Fruit fly (Drosophila melanogaster) whole organism, embryonic: ENCODE data around the gene CG10621.
A peak's percentile ranks its signal among the peaks of the same experiment; 100 is the strongest.

Source experiments
- ATbp ChIP-seq: fragments of 200-800 bp; sonication (Bioruptor generic); optimal IDR thresholded peaks from 2 replicates; lab custom pipeline; 2017; ENCODE audit warnings: missing biosample characterization, mild to moderate bottlenecking, missing genetic modification characterization, missing genetic modification reagents
- Atf3 ChIP-seq: fragments of 200-800 bp; sonication (Bioruptor generic); optimal IDR thresholded peaks from 3 replicates; lab custom pipeline; 2016; ENCODE audit warnings: missing biosample characterization, missing genetic modification characterization
- BtbVII ChIP-seq: fragments of 200-800 bp; sonication (Bioruptor generic); optimal IDR thresholded peaks from 3 replicates; lab custom pipeline; 2017; ENCODE audit warnings: missing biosample characterization, mild to moderate bottlenecking, missing genetic modification characterization
- CG10462 ChIP-seq: fragments of 200-800 bp; sonication (Bioruptor generic); optimal IDR thresholded peaks from 2 replicates; lab custom pipeline; 2016; ENCODE audit warnings: missing biosample characterization, missing genetic modification characterization
- CG10979 ChIP-seq: fragments of 200-800 bp; sonication (Bioruptor generic); optimal IDR thresholded peaks from 2 replicates; lab custom pipeline; 2018; ENCODE audit warnings: missing biosample characterization, mild to moderate bottlenecking, missing genetic modification characterization, moderate library complexity
- CG11723 ChIP-seq: fragments of 200-800 bp; sonication (Bioruptor generic); optimal IDR thresholded peaks from 2 replicates; lab custom pipeline; 2017; ENCODE audit warnings: missing biosample characterization, mild to moderate bottlenecking, missing genetic modification characterization
- CG1233 ChIP-seq: fragments of 200-800 bp; sonication (Bioruptor generic); optimal IDR thresholded peaks from 4 replicates; lab custom pipeline; 2018; ENCODE audit warnings: missing biosample characterization, mild to moderate bottlenecking, missing genetic modification characterization
- CG12744 ChIP-seq: fragments of 200-800 bp; sonication (Bioruptor generic); optimal IDR thresholded peaks from 2 replicates; lab custom pipeline; 2016; ENCODE audit warnings: missing biosample characterization, missing genetic modification characterization
- CG14441 ChIP-seq: fragments of 200-800 bp; sonication (Bioruptor generic); IDR thresholded peaks from 2 replicates; pipeline ENCODE4 v1.3.6; 2022; ENCODE audit warnings: missing biosample characterization, missing genetic modification characterization
- CG1603 ChIP-seq: fragments of 200-800 bp; sonication (Bioruptor generic); optimal IDR thresholded peaks from 2 replicates; lab custom pipeline; 2019; ENCODE audit warnings: missing biosample characterization, mild to moderate bottlenecking, missing genetic modification characterization, moderate library complexity
- CG17802 ChIP-seq: fragments of 200-800 bp; sonication (Bioruptor generic); optimal IDR thresholded peaks from 2 replicates; lab custom pipeline; 2018; ENCODE audit warnings: missing biosample characterization, mild to moderate bottlenecking, missing genetic modification characterization, moderate library complexity
- CG31224 ChIP-seq: fragments of 200-800 bp; sonication (Bioruptor generic); IDR thresholded peaks from 2 replicates; pipeline ENCODE4 v1.3.6; 2022; ENCODE audit warnings: missing biosample characterization, missing genetic modification characterization
- CG33557 ChIP-seq: fragments of 200-800 bp; sonication (Bioruptor generic); optimal IDR thresholded peaks from 2 replicates; lab custom pipeline; 2019; ENCODE audit warnings: missing biosample characterization, mild to moderate bottlenecking, missing genetic modification characterization, moderate library complexity
- CG3847 ChIP-seq: fragments of 200-800 bp; sonication (Bioruptor generic); IDR thresholded peaks from 2 replicates; pipeline ENCODE4 v1.3.6; 2022; ENCODE audit warnings: missing biosample characterization, missing genetic modification characterization
- CG5245 ChIP-seq: fragments of 200-800 bp; sonication (Bioruptor generic); optimal IDR thresholded peaks from 3 replicates; lab custom pipeline; 2016; ENCODE audit warnings: missing biosample characterization, missing genetic modification characterization
- CG6175 ChIP-seq: fragments of 200-800 bp; sonication (Bioruptor generic); IDR thresholded peaks from 3 replicates; pipeline ENCODE4 v1.3.6; 2022; ENCODE audit warnings: missing biosample characterization, missing genetic modification characterization
- CG6813 ChIP-seq: fragments of 200-800 bp; sonication (Bioruptor generic); optimal IDR thresholded peaks from 2 replicates; lab custom pipeline; 2017; ENCODE audit warnings: missing biosample characterization, missing genetic modification characterization, mild to moderate bottlenecking, moderate library complexity, missing genetic modification reagents
- CG7357 ChIP-seq: fragments of 200-800 bp; sonication (Bioruptor generic); IDR thresholded peaks from 3 replicates; pipeline ENCODE4 v1.3.6; 2022; ENCODE audit warnings: missing biosample characterization, missing genetic modification characterization
- CG7556 ChIP-seq: fragments of 200-800 bp; sonication (Bioruptor generic); optimal IDR thresholded peaks from 2 replicates; lab custom pipeline; 2017; ENCODE audit warnings: missing biosample characterization, mild to moderate bottlenecking, missing genetic modification characterization
- CG7786 ChIP-seq: fragments of 200-800 bp; sonication (Bioruptor generic); optimal IDR thresholded peaks from 2 replicates; lab custom pipeline; 2016; ENCODE audit warnings: missing biosample characterization, missing genetic modification characterization
- CG7963 ChIP-seq: fragments of 200-800 bp; sonication (Bioruptor generic); IDR thresholded peaks from 3 replicates; pipeline ENCODE4 v1.3.6; 2022; ENCODE audit warnings: missing biosample characterization, missing genetic modification characterization; ENCODE audit not compliant: partially characterized antibody
- CG8924 ChIP-seq: fragments of 200-800 bp; optimal IDR thresholded peaks from 3 replicates; lab custom pipeline; 2019; ENCODE audit warnings: missing biosample characterization, mild to moderate bottlenecking, missing genetic modification characterization, moderate library complexity
- CG8944 ChIP-seq: fragments of 200-800 bp; sonication (Bioruptor generic); optimal IDR thresholded peaks from 3 replicates; lab custom pipeline; 2016; ENCODE audit warnings: missing biosample characterization, missing genetic modification characterization
- D19A ChIP-seq: fragments of 200-800 bp; optimal IDR thresholded peaks from 3 replicates; lab custom pipeline; 2019; ENCODE audit warnings: missing biosample characterization, mild to moderate bottlenecking, missing genetic modification characterization, moderate library complexity
- Dip2 ChIP-seq: fragments of 200-800 bp; sonication (Bioruptor generic); IDR thresholded peaks from 2 replicates; pipeline ENCODE4 v1.3.6; 2022; ENCODE audit warnings: missing biosample characterization, missing genetic modification characterization
- Dp ChIP-seq: fragments of 200-800 bp; sonication (Bioruptor generic); optimal IDR thresholded peaks from 2 replicates; lab custom pipeline; 2018; ENCODE audit warnings: missing biosample characterization, mild to moderate bottlenecking, missing genetic modification characterization, moderate library complexity
- HHEX ChIP-seq: fragments of 200-800 bp; sonication (Bioruptor generic); optimal IDR thresholded peaks from 3 replicates; lab custom pipeline; 2017; ENCODE audit warnings: missing biosample characterization, mild to moderate bottlenecking, missing genetic modification characterization, missing genetic modification reagents
- HmgZ ChIP-seq: fragments of 200-800 bp; sonication (Bioruptor generic); optimal IDR thresholded peaks from 2 replicates; lab custom pipeline; 2018; ENCODE audit warnings: missing biosample characterization, mild to moderate bottlenecking, missing genetic modification characterization
- Hmr ChIP-seq: fragments of 200-800 bp; sonication (Bioruptor generic); optimal IDR thresholded peaks from 3 replicates; lab custom pipeline; 2017; ENCODE audit warnings: mild to moderate bottlenecking, missing biosample characterization, missing genetic modification reagents, missing genetic modification characterization
- Hr78 ChIP-seq, 2 experiments: fragments of 200-800 bp in 1 of 2; fragments of >200 bp in 1 of 2; sonication (Bioruptor generic) in 1 of 2; optimal IDR thresholded peaks; 2 replicates each; lab custom pipeline; 2017 to 2019; ENCODE audit warnings: missing biosample characterization in 2 of 2, missing genetic modification characterization in 2 of 2, mild to moderate bottlenecking in 1 of 2, moderate library complexity in 1 of 2
- Lhr ChIP-seq: fragments of 200-800 bp; sonication (Bioruptor generic); optimal IDR thresholded peaks from 3 replicates; lab custom pipeline; 2017; ENCODE audit warnings: mild to moderate bottlenecking, missing biosample characterization, missing genetic modification reagents, missing genetic modification characterization
- MESR4 ChIP-seq: fragments of 200-800 bp; sonication (Bioruptor generic); optimal IDR thresholded peaks from 2 replicates; lab custom pipeline; 2018; ENCODE audit warnings: missing biosample characterization, mild to moderate bottlenecking, missing genetic modification characterization, moderate library complexity
- Mad ChIP-seq: fragments of 200-800 bp; sonication (Bioruptor generic); optimal IDR thresholded peaks from 2 replicates; lab custom pipeline; 2016; ENCODE audit warnings: missing biosample characterization, missing genetic modification characterization
- NC2α ChIP-seq: fragments of 200-800 bp; sonication (Bioruptor generic); optimal IDR thresholded peaks from 2 replicates; lab custom pipeline; 2016; ENCODE audit warnings: missing biosample characterization, missing genetic modification characterization
- abd-A ChIP-seq: fragments of 200-800 bp; sonication (Bioruptor generic); optimal IDR thresholded peaks from 3 replicates; lab custom pipeline; 2019; ENCODE audit warnings: missing biosample characterization, mild to moderate bottlenecking, missing genetic modification characterization, moderate library complexity
- aop ChIP-seq: fragments of 200-800 bp; sonication (Bioruptor generic); IDR thresholded peaks from 2 replicates; pipeline ENCODE4 v1.3.6; 2022; ENCODE audit warnings: missing biosample characterization, missing genetic modification characterization
- ara ChIP-seq: fragments of 200-800 bp; sonication (Bioruptor generic); IDR thresholded peaks from 2 replicates; pipeline ENCODE4 v1.3.6; 2022; ENCODE audit warnings: missing biosample characterization, missing genetic modification characterization
- ash1 ChIP-seq: fragments of 200-800 bp; sonication (Bioruptor generic); optimal IDR thresholded peaks from 2 replicates; lab custom pipeline; 2018; ENCODE audit warnings: missing biosample characterization, mild to moderate bottlenecking, missing genetic modification characterization
- bigmax ChIP-seq: fragments of 200-800 bp; sonication (Bioruptor generic); optimal IDR thresholded peaks from 2 replicates; lab custom pipeline; 2018; ENCODE audit warnings: missing biosample characterization, mild to moderate bottlenecking, missing genetic modification characterization
- ci ChIP-seq: fragments of 200-800 bp; sonication (Bioruptor generic); IDR thresholded peaks from 3 replicates; pipeline ENCODE4 v1.3.6; 2022; ENCODE audit warnings: missing biosample characterization, missing genetic modification characterization
- da ChIP-seq: fragments of 200-800 bp; sonication (Bioruptor generic); optimal IDR thresholded peaks from 2 replicates; lab custom pipeline; 2016; ENCODE audit warnings: missing biosample characterization, missing genetic modification characterization
- dati ChIP-seq: fragments of 200-800 bp; sonication (Bioruptor generic); IDR thresholded peaks from 2 replicates; pipeline ENCODE4 v1.3.6; 2022; ENCODE audit warnings: missing biosample characterization, missing genetic modification characterization
- dysf ChIP-seq: fragments of 200-800 bp; sonication (Bioruptor generic); IDR thresholded peaks from 3 replicates; pipeline ENCODE4 v1.3.6; 2022; ENCODE audit warnings: missing biosample characterization, missing genetic modification characterization
- fd64A ChIP-seq: fragments of 200-800 bp; sonication (Bioruptor generic); optimal IDR thresholded peaks from 3 replicates; lab custom pipeline; 2018; ENCODE audit warnings: missing biosample characterization, mild to moderate bottlenecking, missing genetic modification characterization
- odd ChIP-seq: fragments of 200-800 bp; sonication (Bioruptor generic); optimal IDR thresholded peaks from 2 replicates; lab custom pipeline; 2017; ENCODE audit warnings: missing biosample characterization, mild to moderate bottlenecking, missing genetic modification characterization
- pros ChIP-seq: fragments of 200-800 bp; sonication (Bioruptor generic); optimal IDR thresholded peaks from 3 replicates; lab custom pipeline; 2019; ENCODE audit warnings: missing biosample characterization, mild to moderate bottlenecking, missing genetic modification characterization, moderate library complexity
- salm ChIP-seq: fragments of 200-800 bp; sonication (Bioruptor generic); optimal IDR thresholded peaks from 2 replicates; lab custom pipeline; 2018; ENCODE audit warnings: missing biosample characterization, mild to moderate bottlenecking, missing genetic modification characterization
- shn ChIP-seq: fragments of 200-800 bp; sonication (Bioruptor generic); optimal IDR thresholded peaks from 3 replicates; lab custom pipeline; 2016; ENCODE audit warnings: missing biosample characterization, missing genetic modification characterization
- tna ChIP-seq: fragments of 200-800 bp; sonication (Bioruptor generic); IDR thresholded peaks from 2 replicates; pipeline ENCODE4 v1.3.6; 2022; ENCODE audit warnings: missing biosample characterization, missing genetic modification characterization; ENCODE audit not compliant: partially characterized antibody
- zf30C ChIP-seq: fragments of 200-800 bp; sonication (Bioruptor generic); optimal IDR thresholded peaks from 3 replicates; lab custom pipeline; 2018; ENCODE audit warnings: missing biosample characterization, mild to moderate bottlenecking, missing genetic modification characterization

Gene CG10621

dm6 chr2L:18981947-18982579 is 27.8 kb upstream of the CG10621 start (continued):
- TF ChIP-seq HmgZ (tag; lab: Kevin White, UChicago) (no peak), ara (GFP tag; lab: Robert Waterston, UW) (peak; percentile 69; the same call in 1 of the 2 replicates), dysf (GFP tag; lab: Robert Waterston, UW) (no peak), CG1233 (no peak), NC2α (GFP tag; lab: Kevin White, UChicago) (no peak), CG7357 (no peak), CG8924 (peak; percentile 46), CG7786 (GFP tag; lab: Kevin White, UChicago) (no peak), aop (no peak), D19A (tag; lab: Kevin White, UChicago) (peak; percentile 26), da (GFP tag; lab: Kevin White, UChicago) (no peak), ATbp (GFP tag; lab: Kevin White, UChicago) (peak; percentile 53), CG10462 (no peak), CG33557 (GFP tag; lab: Kevin White, UChicago) (peak; percentile 0), Hmr (GFP tag; lab: Kevin White, UChicago) (no peak), zf30C (GFP tag; lab: Kevin White, UChicago) (no peak), odd (no peak), CG8944 (GFP tag; lab: Kevin White, UChicago) (no peak), HHEX (GFP tag; lab: Kevin White, UChicago) (no peak), CG31224 (GFP tag; lab: Robert Waterston, UW) (no peak), CG5245 (no peak), CG6175 (no peak), tna (GFP tag; lab: Robert Waterston, UW) (no peak), salm (no peak), pros (GFP tag; lab: Kevin White, UChicago) (peak; percentile 23), CG7963 (GFP tag; lab: Robert Waterston, UW) (no peak), MESR4 (GFP tag; lab: Kevin White, UChicago) (no peak), CG3847 (GFP tag; lab: Robert Waterston, UW) (no peak), Hr78 (GFP tag; optimal IDR thresholded peaks at IDR 0.05; lab: Kevin White, UChicago) (peak in 1 of 2 experiments; percentile 30), dati (GFP tag; lab: Robert Waterston, UW) (no peak), ci (GFP tag; lab: Robert Waterston, UW) (peak; percentile 22; the same call in 1 of the 3 replicates), Mad (GFP tag; lab: Kevin White, UChicago) (no peak), CG17802 (tag; lab: Kevin White, UChicago) (no peak), Dp (GFP tag; lab: Kevin White, UChicago) (no peak), ash1 (GFP tag; lab: Kevin White, UChicago) (no peak), CG12744 (GFP tag; lab: Kevin White, UChicago) (no peak), CG1603 (tag; lab: Kevin White, UChicago) (no peak), CG6813 (no peak), bigmax (GFP tag; lab: Kevin White, UChicago) (no peak), CG14441 (GFP tag; lab: Robert Waterston, UW) (no peak), Lhr (no peak), shn (GFP tag; lab: Kevin White, UChicago) (no peak), fd64A (no peak), BtbVII (GFP tag; lab: Kevin White, UChicago) (no peak), Dip2 (GFP tag; lab: Robert Waterston, UW) (no peak), CG11723 (no peak), CG7556 (GFP tag; lab: Kevin White, UChicago) (peak; percentile 19), Atf3 (GFP tag; lab: Kevin White, UChicago) (no peak), CG10979 (tag; lab: Kevin White, UChicago) (peak; percentile 64), abd-A (no peak)
